Fruit fly (Drosophila melanogaster) Kc167 (cell line): Measurements from ENCODE around the gene bam.

Experiments
- Myc ChIP-seq: fragments of >200 bp; optimal IDR thresholded peaks from 2 replicates; lab custom pipeline; 2017; ENCODE audit warnings: missing external identifiers
- Sin3A ChIP-seq: fragments of >200 bp; optimal IDR thresholded peaks from 2 replicates; lab custom pipeline; 2018; ENCODE audit warnings: missing external identifiers
- h ChIP-seq: fragments of >200 bp; optimal IDR thresholded peaks from 3 replicates; lab custom pipeline; 2018; ENCODE audit warnings: missing external identifiers
- insv ChIP-seq: fragments of >200 bp; optimal IDR thresholded peaks from 3 replicates; lab custom pipeline; 2018; ENCODE audit warnings: missing external identifiers
- psq ChIP-seq: fragments of >200 bp; optimal IDR thresholded peaks from 2 replicates; lab custom pipeline; 2017; ENCODE audit warnings: missing external identifiers
- ttk ChIP-seq: sonication (Bioruptor generic); optimal IDR thresholded peaks from 2 replicates; lab custom pipeline; 2017; ENCODE audit warnings: missing external identifiers

- TF ChIP-seq Sin3A (no peak), ttk (lab: Kevin White, UChicago) (no peak), insv (lab: Kevin White, UChicago) (no peak), h (lab: Kevin White, UChicago) (no peak), psq (no peak), Myc (lab: Kevin White, UChicago) (no peak)
Observed at dm6 chr3R:25283209-25283670, 38.3 kb upstream of the bam start, which contains the start of gene CG31300.
